Worm (Caenorhabditis elegans) whole organism, midembryonic: ENCODE results near the gene bgnt-1.5.

Experiments
- T22C8.4 ChIP-seq: fragments of 200-800 bp; sonication (Bioruptor generic); IDR thresholded peaks from 2 replicates; pipeline ENCODE4 v1.3.6; 2022; ENCODE audit warnings: missing genetic modification characterization, missing compliant biosample characterization
- cog-1 ChIP-seq: sonication (generic microtip); optimal IDR thresholded peaks from 2 replicates; lab custom pipeline; 2016; ENCODE audit warnings: missing genetic modification characterization, missing compliant biosample characterization
- flt-1 ChIP-seq: fragments of 200-800 bp; sonication (Bioruptor generic); IDR thresholded peaks from 2 replicates; pipeline ENCODE4 v1.3.6; 2022; ENCODE audit warnings: missing genetic modification characterization, missing compliant biosample characterization
- klf-2 ChIP-seq: fragments of 200-800 bp; sonication (Bioruptor generic); conservative IDR thresholded peaks from 2 replicates; pipeline ENCODE4 v1.3.6; 2022; ENCODE audit warnings: missing genetic modification reagents, missing genetic modification characterization, missing compliant biosample characterization
- med-1 ChIP-seq: sonication (generic microtip); optimal IDR thresholded peaks from 2 replicates; lab custom pipeline; 2017; ENCODE audit warnings: missing genetic modification characterization, mild to moderate bottlenecking, missing compliant biosample characterization, antibody characterized with exemption, missing genetic modification reagents; ENCODE audit not compliant: insufficient read depth
- ref-1 ChIP-seq: fragments of 200-800 bp; sonication (Bioruptor generic); conservative IDR thresholded peaks from 2 replicates; pipeline ENCODE4 v1.3.6; 2022; ENCODE audit warnings: missing genetic modification reagents, missing genetic modification characterization, missing compliant biosample characterization
- tab-1 ChIP-seq: fragments of 200-800 bp; sonication (Bioruptor generic); IDR thresholded peaks from 2 replicates; pipeline ENCODE4 v1.3.6; 2022; ENCODE audit warnings: missing genetic modification characterization, missing compliant biosample characterization
- ztf-23 ChIP-seq: fragments of 200-800 bp; sonication (Bioruptor generic); IDR thresholded peaks from 2 replicates; pipeline ENCODE4 v1.3.6; 2022; ENCODE audit warnings: missing genetic modification reagents, missing genetic modification characterization, missing compliant biosample characterization
- ztf-29 ChIP-seq: fragments of 200-800 bp; sonication (Bioruptor generic); IDR thresholded peaks from 2 replicates; pipeline ENCODE4 v1.3.6; 2022; ENCODE audit warnings: missing genetic modification reagents, missing genetic modification characterization, missing compliant biosample characterization

The bgnt-1.5 gene

DNA sequence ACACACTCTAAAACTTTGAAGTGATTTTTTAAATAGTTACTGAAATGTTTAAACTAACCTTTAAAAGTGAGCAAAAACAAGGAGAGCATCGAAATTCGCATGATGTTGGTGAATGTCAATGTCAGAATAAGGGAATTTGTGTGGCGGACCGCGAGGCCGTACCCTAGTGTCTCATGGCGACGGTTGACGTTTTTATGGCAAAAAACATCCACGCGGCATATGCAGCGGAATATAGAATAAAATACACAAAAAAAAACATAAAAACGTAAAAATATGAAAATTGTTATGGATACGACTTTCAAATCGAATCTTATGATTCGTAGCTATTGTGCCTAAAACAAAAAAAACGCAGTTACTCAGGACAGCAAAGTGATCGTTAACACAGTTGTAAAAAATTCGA, 42.3 kb downstream of the bgnt-1.5 start, which contains the start of gene cwp-5:
TSS of gene cwp-5 (minus strand) at position 101 of the 400 bp plus-strand sequence.
- no peak for TF ChIP-seq tab-1
- no peak for TF ChIP-seq ref-1 (GFP tag; lab: Robert Waterston, UW)
- no peak for TF ChIP-seq flt-1 (GFP tag; lab: Robert Waterston, UW)
- no peak for TF ChIP-seq klf-2 (GFP tag; lab: Robert Waterston, UW)
- TF ChIP-seq T22C8.4 (GFP tag; lab: Robert Waterston, UW): no peak
- TF ChIP-seq ztf-23: no peak
- TF ChIP-seq ztf-29 (GFP tag; lab: Robert Waterston, UW): no peak
- TF ChIP-seq med-1: no peak
- TF ChIP-seq cog-1 (tag; lab: Kevin White, UChicago): no peak

ce11 chrX:13182012-13182411, 50.1 kb downstream of the bgnt-1.5 start:
- TF ChIP-seq T22C8.4 (GFP tag; lab: Robert Waterston, UW): no peak
- TF ChIP-seq klf-2 (GFP tag; lab: Robert Waterston, UW): no peak
- TF ChIP-seq ref-1 (GFP tag; lab: Robert Waterston, UW): no peak
- no peak for TF ChIP-seq cog-1 (tag; lab: Kevin White, UChicago)
- TF ChIP-seq tab-1: no peak
- TF ChIP-seq med-1: no peak
- TF ChIP-seq flt-1 (GFP tag; lab: Robert Waterston, UW): no peak
- no peak for TF ChIP-seq ztf-29 (GFP tag; lab: Robert Waterston, UW)
- no peak for TF ChIP-seq ztf-23
